Fruit fly (Drosophila melanogaster): ENCODE data around the gene mah.

mah gene

DNA sequence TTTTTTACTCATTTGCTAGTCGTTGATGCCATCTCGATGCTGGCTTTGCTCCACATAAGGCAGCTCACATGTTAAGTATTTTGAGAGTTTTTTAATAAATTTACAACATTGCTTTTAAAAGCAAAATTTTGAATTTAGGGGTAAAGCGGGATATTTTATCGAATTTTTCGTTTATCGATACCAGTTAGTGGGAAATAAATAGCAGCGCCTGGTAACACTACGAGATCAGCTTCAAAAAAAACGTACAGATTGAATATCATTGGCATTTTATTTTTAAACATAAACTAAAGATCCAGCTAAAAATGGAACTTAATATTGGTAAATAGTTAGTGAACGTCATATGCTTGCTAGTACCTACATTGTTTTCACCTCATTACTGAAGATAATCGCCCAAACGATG, 25.2 kb upstream of the mah start, which contains the start of gene Mink:
TSS of gene Mink (plus strand) at position 204 of the 400 bp plus-strand sequence.
- TF ChIP-seq MESR4 (GFP tag; optimal IDR thresholded peaks at IDR 0.05): no peak
- TF ChIP-seq bbx (GFP tag; IDR thresholded peaks at IDR 0.05; ENCODE audit: partially characterized antibody): no peak
- TF ChIP-seq CG34224 (GFP tag; IDR thresholded peaks at IDR 0.05; ENCODE audit: partially characterized antibody): peak; percentile 40; the same call in 1 of the 3 replicates
- TF ChIP-seq amos (GFP tag; IDR thresholded peaks at IDR 0.05; ENCODE audit: partially characterized antibody): peak; percentile 31; the same call in 1 of the 2 replicates
- no peak for TF ChIP-seq HmgZ (tag; optimal IDR thresholded peaks at IDR 0.05)
- no peak for TF ChIP-seq ken (GFP tag; IDR thresholded peaks at IDR 0.05)
- TF ChIP-seq CG4360 (GFP tag; IDR thresholded peaks at IDR 0.05): no peak
- no peak for TF ChIP-seq Rfx (GFP tag; IDR thresholded peaks at IDR 0.05)
- TF ChIP-seq CG11504 (tag; optimal IDR thresholded peaks at IDR 0.05): no peak
- no peak for TF ChIP-seq zen (tag; optimal IDR thresholded peaks at IDR 0.05)
- TF ChIP-seq CG3995 (GFP tag; optimal IDR thresholded peaks at IDR 0.05): no peak
- peak; percentile 57; the same call in 1 of the 2 replicates for TF ChIP-seq CG13287 (GFP tag; IDR thresholded peaks at IDR 0.05; ENCODE audit: partially characterized antibody)
- no peak for TF ChIP-seq CG9932 (GFP tag; IDR thresholded peaks at IDR 0.05)
- peak; percentile 47 for TF ChIP-seq stwl (tag; optimal IDR thresholded peaks at IDR 0.05)
- no peak for TF ChIP-seq CG18262 (tag; optimal IDR thresholded peaks at IDR 0.05)
- no peak for TF ChIP-seq pnt (GFP tag; optimal IDR thresholded peaks at IDR 0.05)
- TF ChIP-seq ERR (GFP tag; optimal IDR thresholded peaks at IDR 0.05): no peak
- no peak for TF ChIP-seq Trl (optimal IDR thresholded peaks at IDR 0.05)
- no peak for TF ChIP-seq Trl (GFP tag; optimal IDR thresholded peaks at IDR 0.05)
- no peak for TF ChIP-seq CG2889 (GFP tag; IDR thresholded peaks at IDR 0.05)
- no peak for TF ChIP-seq CG1603 (tag; optimal IDR thresholded peaks at IDR 0.05)
- TF ChIP-seq CG17328 (GFP tag; IDR thresholded peaks at IDR 0.05): no peak
- no peak for TF ChIP-seq sc (optimal IDR thresholded peaks at IDR 0.05)
- TF ChIP-seq sc (GFP tag; optimal IDR thresholded peaks at IDR 0.05): no peak
- no peak for TF ChIP-seq CG8765 (GFP tag; IDR thresholded peaks at IDR 0.05)
- peak; percentile 48 for TF ChIP-seq CG2116 (GFP tag; optimal IDR thresholded peaks at IDR 0.05)
- no peak for TF ChIP-seq Lim3 (GFP tag; IDR thresholded peaks at IDR 0.05)
- TF ChIP-seq CG17829 (tag; optimal IDR thresholded peaks at IDR 0.05): no peak
- TF ChIP-seq CG15696 (tag; optimal IDR thresholded peaks at IDR 0.05): no peak
- peak; percentile 47 for TF ChIP-seq CG9797 (GFP tag; optimal IDR thresholded peaks at IDR 0.05)
- no peak for TF ChIP-seq CG16779 (GFP tag; IDR thresholded peaks at IDR 0.05)
- no peak for TF ChIP-seq toy (GFP tag; IDR thresholded peaks at IDR 0.05)
- TF ChIP-seq Asciz (GFP tag; optimal IDR thresholded peaks at IDR 0.05): no peak
- no peak for TF ChIP-seq ab (GFP tag; optimal IDR thresholded peaks at IDR 0.05)
- no peak for TF ChIP-seq CG7556 (GFP tag; optimal IDR thresholded peaks at IDR 0.05)
- no peak for TF ChIP-seq CG5245 (GFP tag; optimal IDR thresholded peaks at IDR 0.05)
- TF ChIP-seq Drgx (GFP tag; IDR thresholded peaks at IDR 0.05): no peak
- no peak for TF ChIP-seq CG14050 (GFP tag; IDR thresholded peaks at IDR 0.05)
- no peak for TF ChIP-seq CG7963 (GFP tag; IDR thresholded peaks at IDR 0.05; ENCODE audit: partially characterized antibody)
- TF ChIP-seq CG16863 (GFP tag; optimal IDR thresholded peaks at IDR 0.05): no peak
- no peak for TF ChIP-seq lov (optimal IDR thresholded peaks at IDR 0.05)
- no peak for TF ChIP-seq lov (GFP tag; IDR thresholded peaks at IDR 0.05)
- TF ChIP-seq Gug (GFP tag; IDR thresholded peaks at IDR 0.05): no peak
- no peak for TF ChIP-seq kah (GFP tag; optimal IDR thresholded peaks at IDR 0.05)
- TF ChIP-seq bowl (GFP tag; IDR thresholded peaks at IDR 0.05): no peak
- TF ChIP-seq Med (GFP tag): no peak
- no peak for TF ChIP-seq zfh2 (GFP tag; optimal IDR thresholded peaks at IDR 0.05)
- no peak for TF ChIP-seq HHEX (GFP tag; optimal IDR thresholded peaks at IDR 0.05)
- no peak for TF ChIP-seq CG10274 (GFP tag; optimal IDR thresholded peaks at IDR 0.05)
- no peak for TF ChIP-seq sens-2 (GFP tag; IDR thresholded peaks at IDR 0.05)
- no peak for TF ChIP-seq bsh (GFP tag; optimal IDR thresholded peaks at IDR 0.05)
- no peak for TF ChIP-seq CG32767 (GFP tag; IDR thresholded peaks at IDR 0.05)
- TF ChIP-seq CG32772 (GFP tag; IDR thresholded peaks at IDR 0.05): no peak

Data from whole organism, embryonic.